Fruit fly (Drosophila melanogaster) whole organism, embryonic: Measurements from ENCODE around the gene tmod.

ENCODE experiments used
- Aef1 ChIP-seq: fragments of 200-800 bp; sonication (Bioruptor generic); IDR thresholded peaks from 3 replicates; pipeline ENCODE4 v1.3.6; 2022; ENCODE audit warnings: missing biosample characterization, missing genetic modification characterization
- Bdp1 ChIP-seq: fragments of 200-800 bp; sonication (Bioruptor generic); optimal IDR thresholded peaks from 3 replicates; lab custom pipeline; 2016; ENCODE audit warnings: missing biosample characterization, missing genetic modification characterization
- CG10431 ChIP-seq: fragments of 200-800 bp; sonication (Bioruptor generic); optimal IDR thresholded peaks from 3 replicates; lab custom pipeline; 2018; ENCODE audit warnings: missing biosample characterization, mild to moderate bottlenecking, missing genetic modification characterization
- CG10979 ChIP-seq: fragments of 200-800 bp; sonication (Bioruptor generic); optimal IDR thresholded peaks from 2 replicates; lab custom pipeline; 2018; ENCODE audit warnings: missing biosample characterization, mild to moderate bottlenecking, missing genetic modification characterization, moderate library complexity
- CG11696 ChIP-seq: fragments of 200-800 bp; sonication (Bioruptor generic); IDR thresholded peaks from 2 replicates; pipeline ENCODE4 v1.3.6; 2022; ENCODE audit warnings: missing biosample characterization, missing genetic modification characterization
- CG1602 ChIP-seq: fragments of 200-800 bp; sonication (Bioruptor generic); optimal IDR thresholded peaks from 3 replicates; lab custom pipeline; 2016; ENCODE audit warnings: missing biosample characterization, missing genetic modification characterization
- CG18011 ChIP-seq: fragments of 200-800 bp; sonication (Bioruptor generic); optimal IDR thresholded peaks from 2 replicates; lab custom pipeline; 2017; ENCODE audit warnings: missing biosample characterization, missing genetic modification characterization, mild to moderate bottlenecking, moderate library complexity, missing genotype
- CG2116 ChIP-seq: fragments of 200-800 bp; sonication (Bioruptor generic); optimal IDR thresholded peaks from 3 replicates; lab custom pipeline; 2018; ENCODE audit warnings: missing biosample characterization, mild to moderate bottlenecking, missing genetic modification characterization
- CG30020 ChIP-seq: fragments of 200-800 bp; optimal IDR thresholded peaks from 2 replicates; lab custom pipeline; 2019; ENCODE audit warnings: missing biosample characterization, mild to moderate bottlenecking, missing genetic modification characterization, moderate library complexity
- CG31441 ChIP-seq: fragments of 200-800 bp; sonication (Bioruptor generic); IDR thresholded peaks from 2 replicates; pipeline ENCODE4 v1.3.6; 2022; ENCODE audit warnings: missing biosample characterization, missing genetic modification characterization
- CG3163 ChIP-seq: fragments of 200-800 bp; sonication (Bioruptor generic); optimal IDR thresholded peaks from 3 replicates; lab custom pipeline; 2016; ENCODE audit warnings: missing biosample characterization, missing genetic modification characterization
- CG3281 ChIP-seq: fragments of 200-800 bp; sonication (Bioruptor generic); optimal IDR thresholded peaks from 3 replicates; lab custom pipeline; 2017; ENCODE audit warnings: missing biosample characterization, mild to moderate bottlenecking, missing genetic modification characterization
- CG3407 ChIP-seq: fragments of 200-800 bp; sonication (Bioruptor generic); optimal IDR thresholded peaks from 2 replicates; lab custom pipeline; 2018; ENCODE audit warnings: missing biosample characterization, mild to moderate bottlenecking, missing genetic modification characterization
- CG3838 ChIP-seq: fragments of 200-800 bp; sonication (Bioruptor generic); optimal IDR thresholded peaks from 3 replicates; lab custom pipeline; 2016; ENCODE audit warnings: missing biosample characterization, missing genetic modification characterization
- CG4328 ChIP-seq: fragments of 200-800 bp; sonication (Bioruptor generic); optimal IDR thresholded peaks from 3 replicates; lab custom pipeline; 2017; ENCODE audit warnings: missing biosample characterization, missing genetic modification reagents, missing genetic modification characterization
- CG5953 ChIP-seq: fragments of 200-800 bp; sonication (Bioruptor generic); IDR thresholded peaks from 2 replicates; pipeline ENCODE4 v1.3.6; 2022; ENCODE audit warnings: missing biosample characterization, missing genetic modification characterization
- CG7963 ChIP-seq: fragments of 200-800 bp; sonication (Bioruptor generic); IDR thresholded peaks from 3 replicates; pipeline ENCODE4 v1.3.6; 2022; ENCODE audit warnings: missing biosample characterization, missing genetic modification characterization; ENCODE audit not compliant: partially characterized antibody
- CG8944 ChIP-seq: fragments of 200-800 bp; sonication (Bioruptor generic); optimal IDR thresholded peaks from 3 replicates; lab custom pipeline; 2016; ENCODE audit warnings: missing biosample characterization, missing genetic modification characterization
- CrebB ChIP-seq: fragments of 200-800 bp; sonication (Bioruptor generic); optimal IDR thresholded peaks from 3 replicates; lab custom pipeline; 2018; ENCODE audit warnings: missing biosample characterization, mild to moderate bottlenecking, missing genetic modification characterization
- Dfd ChIP-seq, 2 experiments: fragments of >200 bp; optimal IDR thresholded peaks; 2 replicates each; lab custom pipeline; 2017; ENCODE audit warnings: missing biosample characterization in 2 of 2, missing genetic modification characterization in 2 of 2
- Doc2 ChIP-seq: fragments of 200-800 bp; sonication (Bioruptor generic); IDR thresholded peaks from 2 replicates; pipeline ENCODE4 v1.3.6; 2022; ENCODE audit warnings: missing biosample characterization, missing genetic modification characterization
- Elba2 ChIP-seq: fragments of 200-800 bp; sonication (Bioruptor generic); optimal IDR thresholded peaks from 3 replicates; lab custom pipeline; 2016; ENCODE audit warnings: missing biosample characterization, missing genetic modification characterization
- H2.0 ChIP-seq: fragments of 200-800 bp; sonication (Bioruptor generic); IDR thresholded peaks from 2 replicates; pipeline ENCODE4 v1.3.6; 2022; ENCODE audit warnings: missing biosample characterization, missing genetic modification characterization
- Oli ChIP-seq: fragments of 200-800 bp; sonication (Bioruptor generic); optimal IDR thresholded peaks from 2 replicates; lab custom pipeline; 2018; ENCODE audit warnings: missing biosample characterization, mild to moderate bottlenecking, missing genetic modification characterization, moderate library complexity
- Side ChIP-seq: fragments of 200-800 bp; sonication (Bioruptor generic); optimal IDR thresholded peaks from 2 replicates; lab custom pipeline; 2016; ENCODE audit warnings: missing biosample characterization, missing genetic modification characterization
- Taf1 ChIP-seq: fragments of 200-800 bp; sonication (Bioruptor generic); IDR thresholded peaks from 2 replicates; pipeline ENCODE4 v1.3.6; 2022; ENCODE audit warnings: missing biosample characterization, missing genetic modification characterization
- ab ChIP-seq: fragments of 200-800 bp; sonication (Bioruptor generic); optimal IDR thresholded peaks from 2 replicates; lab custom pipeline; 2016; ENCODE audit warnings: missing biosample characterization, missing genetic modification characterization
- abd-A ChIP-seq: fragments of 200-800 bp; sonication (Bioruptor generic); optimal IDR thresholded peaks from 3 replicates; lab custom pipeline; 2019; ENCODE audit warnings: missing biosample characterization, mild to moderate bottlenecking, missing genetic modification characterization, moderate library complexity
- ac ChIP-seq: fragments of 200-800 bp; sonication (Bioruptor generic); optimal IDR thresholded peaks from 3 replicates; lab custom pipeline; 2017; ENCODE audit warnings: missing biosample characterization, mild to moderate bottlenecking, missing genetic modification characterization
- bab2 ChIP-seq: fragments of 200-800 bp; sonication (Bioruptor generic); optimal IDR thresholded peaks from 2 replicates; lab custom pipeline; 2016; ENCODE audit warnings: missing biosample characterization, missing genetic modification characterization
- bigmax ChIP-seq: fragments of 200-800 bp; sonication (Bioruptor generic); optimal IDR thresholded peaks from 2 replicates; lab custom pipeline; 2018; ENCODE audit warnings: missing biosample characterization, mild to moderate bottlenecking, missing genetic modification characterization
- ci ChIP-seq: fragments of 200-800 bp; sonication (Bioruptor generic); IDR thresholded peaks from 3 replicates; pipeline ENCODE4 v1.3.6; 2022; ENCODE audit warnings: missing biosample characterization, missing genetic modification characterization
- croc ChIP-seq: fragments of 200-800 bp; sonication (Bioruptor generic); conservative IDR thresholded peaks from 3 replicates; pipeline ENCODE4 v1.3.6; 2022; ENCODE audit warnings: missing biosample characterization, missing genetic modification characterization
- crol ChIP-seq: fragments of 200-800 bp; sonication (Bioruptor generic); IDR thresholded peaks from 2 replicates; pipeline ENCODE4 v1.3.6; 2022; ENCODE audit warnings: missing biosample characterization, missing genetic modification characterization
- ems ChIP-seq: fragments of 200-800 bp; sonication (Bioruptor generic); optimal IDR thresholded peaks from 3 replicates; lab custom pipeline; 2016; ENCODE audit warnings: missing biosample characterization, missing genetic modification characterization
- ewg ChIP-seq: fragments of 200-800 bp; sonication (Bioruptor generic); optimal IDR thresholded peaks from 3 replicates; lab custom pipeline; 2017; ENCODE audit warnings: mild to moderate bottlenecking, missing biosample characterization, missing genetic modification reagents, missing genetic modification characterization
- exex ChIP-seq: fragments of 200-800 bp; sonication (Bioruptor generic); optimal IDR thresholded peaks from 4 replicates; lab custom pipeline; 2018; ENCODE audit warnings: missing biosample characterization, mild to moderate bottlenecking, missing genetic modification characterization, moderate library complexity
- fd3F ChIP-seq: fragments of 200-800 bp; sonication (Bioruptor generic); optimal IDR thresholded peaks from 2 replicates; lab custom pipeline; 2018; ENCODE audit warnings: missing biosample characterization, mild to moderate bottlenecking, missing genetic modification characterization, moderate library complexity
- fd64A ChIP-seq: fragments of 200-800 bp; sonication (Bioruptor generic); optimal IDR thresholded peaks from 3 replicates; lab custom pipeline; 2018; ENCODE audit warnings: missing biosample characterization, mild to moderate bottlenecking, missing genetic modification characterization
- gt ChIP-seq: fragments of 200-800 bp; sonication (Bioruptor generic); IDR thresholded peaks from 2 replicates; pipeline ENCODE4 v1.3.6; 2022; ENCODE audit warnings: missing biosample characterization, missing genetic modification characterization
- inv ChIP-seq: fragments of 200-800 bp; sonication (Bioruptor generic); IDR thresholded peaks from 2 replicates; pipeline ENCODE4 v1.3.6; 2022; ENCODE audit warnings: missing biosample characterization, missing genetic modification characterization; ENCODE audit not compliant: partially characterized antibody
- jumu ChIP-seq: fragments of 200-800 bp; sonication (Bioruptor generic); optimal IDR thresholded peaks from 3 replicates; lab custom pipeline; 2016; ENCODE audit warnings: missing biosample characterization, missing genetic modification characterization
- org-1 ChIP-seq: fragments of 200-800 bp; sonication (Bioruptor generic); optimal IDR thresholded peaks from 2 replicates; lab custom pipeline; 2017; ENCODE audit warnings: missing biosample characterization, missing genetic modification characterization
- psq ChIP-seq: fragments of 200-800 bp; sonication (Bioruptor generic); optimal IDR thresholded peaks from 2 replicates; lab custom pipeline; 2017; ENCODE audit warnings: missing biosample characterization, missing genetic modification characterization
- pum ChIP-seq: fragments of 200-800 bp; sonication (Bioruptor generic); optimal IDR thresholded peaks from 2 replicates; lab custom pipeline; 2016; ENCODE audit warnings: missing biosample characterization, missing genetic modification characterization
- sim ChIP-seq: fragments of 200-800 bp; sonication (Bioruptor generic); IDR thresholded peaks from 2 replicates; pipeline ENCODE4 v1.3.6; 2022; ENCODE audit warnings: missing biosample characterization, missing genetic modification characterization
- slou ChIP-seq: fragments of 200-800 bp; sonication (Bioruptor generic); optimal IDR thresholded peaks from 3 replicates; lab custom pipeline; 2016; ENCODE audit warnings: missing biosample characterization, missing genetic modification characterization
- tio ChIP-seq: fragments of 200-800 bp; sonication (Bioruptor generic); optimal IDR thresholded peaks from 2 replicates; lab custom pipeline; 2017; ENCODE audit warnings: missing biosample characterization, missing genetic modification characterization, inconsistent platforms
- trem ChIP-seq: fragments of 200-800 bp; optimal IDR thresholded peaks from 3 replicates; lab custom pipeline; 2019; ENCODE audit warnings: missing biosample characterization, mild to moderate bottlenecking, missing genetic modification characterization, moderate library complexity

The tmod gene

DNA sequence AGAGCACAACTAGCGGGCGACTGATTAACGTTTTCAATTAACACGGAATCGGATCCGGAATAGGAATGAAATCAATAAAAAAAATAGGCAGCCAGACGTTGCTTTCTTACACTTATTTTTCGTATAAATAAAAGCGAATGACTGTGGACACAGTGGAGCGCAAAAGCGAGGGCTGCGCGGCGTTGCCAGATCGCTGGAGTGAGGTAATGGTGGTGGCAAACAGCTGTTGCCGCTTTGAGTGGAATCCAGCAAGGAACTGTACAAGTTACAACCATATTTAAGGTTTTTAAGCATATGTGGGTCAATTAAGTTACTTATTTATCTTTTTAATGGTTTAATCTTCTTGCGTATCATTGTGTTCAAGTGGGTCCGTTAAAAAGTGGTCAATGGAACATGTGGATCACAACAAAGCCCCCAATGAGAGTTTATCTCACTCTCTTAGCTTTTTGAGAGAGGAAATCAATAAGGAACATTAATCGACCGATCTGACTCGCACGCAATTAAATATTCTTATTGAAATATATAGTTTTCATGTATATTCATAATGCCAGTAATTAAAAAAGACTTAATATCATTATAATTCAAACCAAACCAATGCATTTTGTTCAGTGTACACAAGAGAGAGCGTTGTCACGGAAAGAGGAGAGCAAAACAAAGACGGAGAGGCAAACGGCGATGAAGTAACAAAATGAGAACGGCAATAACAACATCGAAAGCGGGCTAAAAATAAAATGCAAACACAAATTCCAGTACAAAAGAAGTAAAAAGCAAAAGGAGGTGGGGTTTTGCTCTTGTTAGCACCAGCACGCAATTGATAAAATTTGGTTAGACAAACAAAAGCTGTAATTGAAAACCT, 68.0 kb downstream of the tmod start (continued):
- peak; percentile 89 for TF ChIP-seq Side
- peak; percentile 87 for TF ChIP-seq CG1602
- TF ChIP-seq bigmax (GFP tag; lab: Kevin White, UChicago): no peak
- TF ChIP-seq Elba2: no peak
- peak; percentile 81 for TF ChIP-seq CG4328
- no peak for TF ChIP-seq abd-A (tag; lab: Kevin White, UChicago)
- peak; percentile 90 for TF ChIP-seq CG10979 (tag; lab: Kevin White, UChicago)
- no peak for TF ChIP-seq CG30020 (tag; lab: Kevin White, UChicago)
- peak; percentile 88 for TF ChIP-seq org-1
- 0 out of 2 replicates have a peak, but pooled peaks have one; percentile 31 for TF ChIP-seq inv
- peak; percentile 82 for TF ChIP-seq Bdp1 (GFP tag; lab: Kevin White, UChicago)
- TF ChIP-seq sim (GFP tag; lab: Robert Waterston, UW): peak; percentile 89
- TF ChIP-seq CG18011 (GFP tag; lab: Kevin White, UChicago): peak; percentile 81
- TF ChIP-seq jumu: peak; percentile 77
- peak; percentile 88 for TF ChIP-seq Aef1 (GFP tag; lab: Robert Waterston, UW)
- peak; percentile 79 for TF ChIP-seq CG8944 (GFP tag; lab: Kevin White, UChicago)
- TF ChIP-seq CG2116: peak; percentile 67
- peak; percentile 82 for TF ChIP-seq fd3F (GFP tag; lab: Kevin White, UChicago)
- no peak for TF ChIP-seq crol
- TF ChIP-seq slou (GFP tag; lab: Kevin White, UChicago): peak; percentile 70
- peak; percentile 72 for TF ChIP-seq croc
- peak; percentile 85 for TF ChIP-seq CG31441
- no peak for TF ChIP-seq CG7963 (GFP tag; lab: Robert Waterston, UW)
- peak; percentile 84 for TF ChIP-seq tio (GFP tag; lab: Kevin White, UChicago)
- TF ChIP-seq ab: no peak
- TF ChIP-seq CG3407 (GFP tag; lab: Kevin White, UChicago): peak; percentile 82
- TF ChIP-seq CrebB (tag; lab: Kevin White, UChicago): peak; percentile 78
- TF ChIP-seq ac (GFP tag; lab: Kevin White, UChicago): peak; percentile 61
- peak; percentile 91 for TF ChIP-seq Oli (tag; lab: Kevin White, UChicago)
- TF ChIP-seq CG3163: peak; percentile 79
- peak; percentile 91 for TF ChIP-seq CG11696 (GFP tag; lab: Robert Waterston, UW)
- peak; percentile 92 for TF ChIP-seq CG5953 (GFP tag; lab: Robert Waterston, UW)
- TF ChIP-seq bab2: peak; percentile 58
- peak; percentile 83 for TF ChIP-seq CG3838 (GFP tag; lab: Kevin White, UChicago)
- TF ChIP-seq fd64A (GFP tag; lab: Kevin White, UChicago): peak; percentile 78
- peak; percentile 87 for TF ChIP-seq pum (GFP tag; lab: Kevin White, UChicago)
- TF ChIP-seq CG10431 (GFP tag; lab: Kevin White, UChicago): no peak
- TF ChIP-seq ci (GFP tag; lab: Robert Waterston, UW): peak; percentile 98
- peak; percentile 93 for TF ChIP-seq H2.0 (GFP tag; lab: Robert Waterston, UW)
- no peak for TF ChIP-seq Dfd (GFP tag; optimal IDR thresholded peaks at IDR 0.05; lab: Kevin White, UChicago)
- peak; percentile 78 for TF ChIP-seq ewg (GFP tag; lab: Kevin White, UChicago)
- 0 out of 2 replicates have a peak, but pooled peaks have one; percentile 43 for TF ChIP-seq Doc2 (GFP tag; lab: Robert Waterston, UW)
- peak; percentile 31 for TF ChIP-seq exex (tag; lab: Kevin White, UChicago)
- peak; percentile 92 for TF ChIP-seq CG3281 (GFP tag; lab: Kevin White, UChicago)
- TF ChIP-seq Taf1 (GFP tag; lab: Robert Waterston, UW): peak; percentile 80
- peak; percentile 87 for TF ChIP-seq psq (GFP tag; lab: Kevin White, UChicago)
- TF ChIP-seq ems (GFP tag; lab: Kevin White, UChicago): peak; percentile 93
- TF ChIP-seq trem (tag; lab: Kevin White, UChicago): peak; percentile 77
- TF ChIP-seq gt (GFP tag; lab: Robert Waterston, UW): peak; percentile 57; the same call in 1 of the 2 replicates
